Fruit fly (Drosophila melanogaster): ENCODE data around the gene mira.

Gene mira

dm6 chr3R:19934840-19935776, at the start of gene mira:
TSS of gene mira (minus strand) at chr3R:19935120.
- TF ChIP-seq pan (optimal IDR thresholded peaks at IDR 0.05): no peak
- no peak for TF ChIP-seq Dll (optimal IDR thresholded peaks at IDR 0.05)
- no peak for TF ChIP-seq EcR (GFP tag; optimal IDR thresholded peaks at IDR 0.05)
- no peak for TF ChIP-seq usp (GFP tag; optimal IDR thresholded peaks at IDR 0.05)
- TF ChIP-seq CG8478 (optimal IDR thresholded peaks at IDR 0.05): no peak

DNA sequence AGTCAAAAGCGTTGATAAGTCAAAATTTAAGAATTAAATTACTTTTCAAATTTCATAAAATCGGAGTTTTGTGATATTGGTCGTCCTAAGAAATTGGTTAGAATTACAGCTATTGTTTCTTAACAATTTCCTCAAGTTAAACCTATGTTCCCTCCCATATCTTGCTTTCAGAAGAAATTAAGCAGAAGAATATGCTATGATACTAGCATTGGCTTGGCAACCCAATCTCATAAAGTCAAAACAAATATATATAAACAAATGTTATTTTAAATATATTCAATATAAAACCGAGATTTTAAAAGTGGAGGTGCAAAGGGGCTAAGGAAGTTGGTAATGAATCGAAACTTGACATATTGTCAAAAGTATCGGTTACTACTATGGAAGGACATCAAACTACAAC, 37.7 kb upstream of the mira start, which contains the start of gene CG31213:
Gene CG31213 (plus strand): TSS at position 301 of the 400 bp plus-strand sequence.
- TF ChIP-seq psq (optimal IDR thresholded peaks at IDR 0.05): no peak

DNA sequence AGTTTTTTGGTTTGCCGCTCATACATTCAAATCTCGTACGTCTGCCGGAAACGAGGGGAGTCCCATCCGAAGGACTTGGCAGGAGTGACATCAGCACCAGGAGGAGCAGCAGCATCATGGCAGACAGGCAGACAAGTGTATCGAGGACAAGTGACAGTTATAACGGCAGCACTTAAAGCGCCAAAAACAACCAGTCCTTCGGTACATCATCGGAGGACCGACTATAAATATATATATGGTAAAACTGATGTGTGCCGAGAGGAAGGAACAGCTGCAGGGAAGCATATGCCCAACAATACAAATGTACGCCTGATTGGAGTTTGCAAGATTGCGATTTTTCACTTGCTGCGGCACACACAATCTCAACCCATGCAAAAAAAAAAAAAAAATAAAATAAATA, 33.8 kb upstream of the mira start:
- TF ChIP-seq psq (optimal IDR thresholded peaks at IDR 0.05) (no peak), EcR (GFP tag; optimal IDR thresholded peaks at IDR 0.05) (no peak), CG8478 (optimal IDR thresholded peaks at IDR 0.05) (no peak), pan (optimal IDR thresholded peaks at IDR 0.05) (no peak), usp (GFP tag; optimal IDR thresholded peaks at IDR 0.05) (no peak)

DNA sequence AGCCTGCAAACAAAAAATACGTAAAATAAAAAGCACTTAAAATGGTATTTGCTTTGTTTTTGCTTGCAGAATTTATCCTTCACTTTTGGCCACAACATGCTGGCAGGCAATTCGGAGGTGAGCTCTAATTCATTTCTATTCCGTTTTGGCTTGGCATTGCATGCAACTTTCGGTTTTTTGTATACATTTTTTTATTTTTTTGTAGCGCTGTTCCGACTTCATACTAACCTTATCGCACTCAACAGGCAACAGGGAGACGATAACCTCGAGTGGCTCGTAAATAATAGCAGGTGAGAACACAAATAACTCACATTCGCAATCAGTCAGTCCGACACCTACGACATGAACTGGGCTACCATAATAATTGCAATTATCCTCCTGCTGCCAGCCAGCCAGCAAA, 13.2 kb upstream of the mira start, which contains the start of gene CG4783:
Gene CG4783 (plus strand): TSS at position 301 of the 400 bp plus-strand sequence.
- no peak for TF ChIP-seq CG8478 (optimal IDR thresholded peaks at IDR 0.05)
- no peak for TF ChIP-seq Dll (optimal IDR thresholded peaks at IDR 0.05)
- TF ChIP-seq EcR (GFP tag; optimal IDR thresholded peaks at IDR 0.05): no peak
- TF ChIP-seq usp (GFP tag; optimal IDR thresholded peaks at IDR 0.05): no peak
- no peak for TF ChIP-seq psq (optimal IDR thresholded peaks at IDR 0.05)
- no peak for TF ChIP-seq pan (optimal IDR thresholded peaks at IDR 0.05)

DNA sequence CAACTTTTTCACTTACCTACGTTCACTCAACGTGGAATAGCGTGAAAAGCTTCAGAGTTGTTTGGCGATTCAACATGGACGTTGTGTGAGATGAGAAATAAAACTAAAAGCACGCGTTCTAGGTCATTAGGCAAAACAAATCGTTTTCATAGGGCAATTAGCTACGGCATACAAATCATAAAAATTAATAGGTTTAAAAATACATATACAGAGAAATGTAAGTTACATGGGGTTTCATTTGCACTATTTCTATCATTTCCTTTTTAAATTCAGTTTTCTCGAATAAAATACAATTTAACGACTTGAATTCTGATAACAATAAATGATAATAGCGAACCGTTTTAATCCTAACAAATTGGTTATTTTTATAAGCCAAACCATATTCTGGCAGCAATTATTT, 7.4 kb upstream of the mira start, which contains the start of gene CG46042:
Gene CG46042 (minus strand): TSS at position 101 of the 400 bp plus-strand sequence.
- TF ChIP-seq usp (GFP tag; optimal IDR thresholded peaks at IDR 0.05) (no peak), EcR (GFP tag; optimal IDR thresholded peaks at IDR 0.05) (no peak), CG8478 (optimal IDR thresholded peaks at IDR 0.05) (no peak), pan (optimal IDR thresholded peaks at IDR 0.05) (no peak)

- TF ChIP-seq Dll (optimal IDR thresholded peaks at IDR 0.05) (no peak), CG8478 (optimal IDR thresholded peaks at IDR 0.05) (no peak), EcR (GFP tag; optimal IDR thresholded peaks at IDR 0.05) (no peak), pan (optimal IDR thresholded peaks at IDR 0.05) (no peak), usp (GFP tag; optimal IDR thresholded peaks at IDR 0.05) (no peak), psq (optimal IDR thresholded peaks at IDR 0.05) (no peak)
Measured at dm6 chr3R:19938941-19939587, 4.1 kb upstream of the mira start.

- TF ChIP-seq psq (optimal IDR thresholded peaks at IDR 0.05): no peak
- TF ChIP-seq Dll (optimal IDR thresholded peaks at IDR 0.05): no peak
- TF ChIP-seq CG8478 (optimal IDR thresholded peaks at IDR 0.05): no peak
- no peak for TF ChIP-seq EcR (GFP tag; optimal IDR thresholded peaks at IDR 0.05)
- no peak for TF ChIP-seq usp (GFP tag; optimal IDR thresholded peaks at IDR 0.05)
- TF ChIP-seq pan (optimal IDR thresholded peaks at IDR 0.05): no peak
Measured at dm6 chr3R:19935777-19936125, 831 bp upstream of the mira start.

- no peak for TF ChIP-seq usp (GFP tag; optimal IDR thresholded peaks at IDR 0.05)
- TF ChIP-seq EcR (GFP tag; optimal IDR thresholded peaks at IDR 0.05): no peak
- TF ChIP-seq pan (optimal IDR thresholded peaks at IDR 0.05): no peak
- no peak for TF ChIP-seq psq (optimal IDR thresholded peaks at IDR 0.05)
- TF ChIP-seq CG8478 (optimal IDR thresholded peaks at IDR 0.05): no peak
- no peak for TF ChIP-seq Dll (optimal IDR thresholded peaks at IDR 0.05)
Measured at dm6 chr3R:19932169-19932568, 2.8 kb downstream of the mira start.

DNA sequence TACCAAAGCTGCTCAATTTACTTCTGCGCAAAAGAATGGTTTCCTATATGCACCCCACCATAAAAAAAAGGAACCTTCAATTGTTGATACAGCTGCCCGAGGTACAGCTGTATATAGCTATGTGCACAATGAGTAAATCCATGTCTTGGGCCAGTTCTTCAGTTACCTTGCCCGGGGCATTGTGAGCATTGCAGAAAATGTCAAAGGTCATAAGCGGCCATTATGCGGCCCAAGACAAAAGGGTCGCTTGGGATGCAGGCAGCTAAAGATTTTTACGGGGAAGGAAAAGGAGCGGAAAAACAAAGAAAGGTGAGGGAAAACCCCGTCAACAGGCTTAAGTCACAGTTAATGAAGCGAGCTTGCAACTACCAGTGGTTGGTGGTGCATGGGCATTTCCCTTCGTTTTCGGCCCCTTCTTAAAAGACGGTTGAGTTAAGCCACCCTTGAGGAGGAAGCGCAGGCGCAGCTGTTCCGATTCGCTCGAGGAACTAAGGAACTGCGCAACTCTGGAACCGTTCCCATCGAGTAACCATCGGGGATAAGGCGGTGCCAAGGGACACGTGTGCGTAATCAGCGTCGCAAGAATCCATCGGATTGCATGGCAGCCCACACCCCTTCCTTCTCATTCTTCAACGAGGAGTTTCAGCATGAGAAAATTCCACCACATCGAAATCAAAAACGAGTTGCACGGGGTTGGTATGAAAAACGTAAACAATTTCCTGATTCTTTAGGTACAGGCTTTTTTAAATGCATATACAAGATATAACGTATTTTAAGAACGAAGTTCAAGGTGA, 3.8 kb downstream of the mira start:
- TF ChIP-seq pan (optimal IDR thresholded peaks at IDR 0.05) (no peak), Dll (optimal IDR thresholded peaks at IDR 0.05) (no peak)

- TF ChIP-seq psq (optimal IDR thresholded peaks at IDR 0.05): no peak
- TF ChIP-seq usp (GFP tag; optimal IDR thresholded peaks at IDR 0.05): no peak
- no peak for TF ChIP-seq pan (optimal IDR thresholded peaks at IDR 0.05)
- TF ChIP-seq CG8478 (optimal IDR thresholded peaks at IDR 0.05): no peak
- no peak for TF ChIP-seq Dll (optimal IDR thresholded peaks at IDR 0.05)
- no peak for TF ChIP-seq EcR (GFP tag; optimal IDR thresholded peaks at IDR 0.05)
Measured at dm6 chr3R:19928544-19928943, 6.4 kb downstream of the mira start, which contains the start of gene CG4459. TSS of gene CG4459 (minus strand) at chr3R:19928644.

DNA sequence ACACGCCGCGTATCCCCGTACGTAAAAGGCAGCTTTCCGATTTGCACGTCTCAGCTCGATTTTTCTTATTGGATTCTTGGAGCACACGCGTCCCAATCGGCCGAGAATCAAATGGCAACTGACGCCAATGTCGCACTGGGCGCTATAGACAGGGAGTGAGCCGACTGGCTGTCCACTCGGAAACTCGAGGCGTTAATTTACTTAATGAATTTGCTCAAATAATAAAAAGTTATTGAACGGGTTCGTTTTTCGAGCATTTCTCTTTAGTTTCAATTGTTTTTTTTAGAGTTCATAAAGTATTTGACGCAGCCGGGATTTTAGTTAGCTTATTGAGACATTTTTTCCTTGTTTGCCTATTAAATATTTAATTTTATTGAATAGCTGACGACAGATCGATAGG, 9.6 kb downstream of the mira start, which contains the start of gene CG4462:
Gene CG4462 (minus strand): TSS at position 101 of the 400 bp plus-strand sequence.
- no peak for TF ChIP-seq pan (optimal IDR thresholded peaks at IDR 0.05)
- no peak for TF ChIP-seq psq (optimal IDR thresholded peaks at IDR 0.05)
- no peak for TF ChIP-seq usp (GFP tag; optimal IDR thresholded peaks at IDR 0.05)
- TF ChIP-seq Dll (optimal IDR thresholded peaks at IDR 0.05): no peak
- no peak for TF ChIP-seq CG8478 (optimal IDR thresholded peaks at IDR 0.05)
- TF ChIP-seq EcR (GFP tag; optimal IDR thresholded peaks at IDR 0.05): no peak

DNA sequence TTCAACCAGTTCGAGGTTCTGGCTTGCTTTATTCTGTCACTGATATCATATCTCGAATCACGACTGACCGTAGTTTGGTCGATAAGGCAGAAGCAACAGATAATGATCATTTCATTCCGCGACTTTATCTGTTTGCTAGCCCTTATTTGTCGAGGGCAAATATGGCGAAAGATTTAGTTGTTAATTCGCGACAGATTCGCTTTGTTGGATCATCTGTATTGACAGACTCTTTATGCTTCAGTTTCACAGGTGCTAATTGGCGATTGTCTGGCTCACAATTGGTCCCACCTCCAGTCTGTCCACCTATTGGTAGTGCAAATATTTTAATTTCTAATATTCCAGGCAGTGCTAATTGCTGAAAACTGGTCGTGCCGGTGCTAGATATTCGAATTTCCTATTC, 10.6 kb downstream of the mira start:
- TF ChIP-seq psq (optimal IDR thresholded peaks at IDR 0.05) (no peak), EcR (GFP tag; optimal IDR thresholded peaks at IDR 0.05) (no peak), CG8478 (optimal IDR thresholded peaks at IDR 0.05) (no peak)

All from whole organism.